Worm (Caenorhabditis elegans) whole organism, mixed stage, embryonic: ENCODE results near the gene arrd-19.

Experiments used
- M03D4.4 ChIP-seq: sonication (generic microtip); optimal IDR thresholded peaks from 2 replicates; lab custom pipeline; 2017; ENCODE audit warnings: mild to moderate bottlenecking, missing genetic modification characterization, missing compliant biosample characterization
- blmp-1 ChIP-seq: fragments of 150-350 bp; optimal IDR thresholded peaks from 2 replicates; lab custom pipeline; 2014; ENCODE audit warnings: missing biosample characterization, missing genetic modification characterization
- ces-1 ChIP-seq: fragments of 150-350 bp; optimal IDR thresholded peaks from 2 replicates; lab custom pipeline; 2014; ENCODE audit warnings: missing biosample characterization, missing genetic modification reagents, missing genetic modification characterization
- lsy-2 ChIP-seq: fragments of 150-350 bp; optimal IDR thresholded peaks from 2 replicates; lab custom pipeline; 2014; ENCODE audit warnings: missing biosample characterization, missing genetic modification characterization
- nhr-12 ChIP-seq: fragments of 150-350 bp; optimal IDR thresholded peaks from 2 replicates; lab custom pipeline; 2014; ENCODE audit warnings: missing biosample characterization, missing genetic modification characterization
- nhr-237 ChIP-seq: fragments of 150-350 bp; optimal IDR thresholded peaks from 2 replicates; lab custom pipeline; 2014; ENCODE audit warnings: missing biosample characterization, missing genetic modification characterization
- nhr-28 ChIP-seq: fragments of 150-350 bp; optimal IDR thresholded peaks from 2 replicates; lab custom pipeline; 2014; ENCODE audit warnings: missing biosample characterization, missing genetic modification characterization
- nhr-76 ChIP-seq: sonication (generic microtip); optimal IDR thresholded peaks from 2 replicates; lab custom pipeline; 2017; ENCODE audit warnings: missing biosample characterization, missing genetic modification characterization
- pha-4 ChIP-seq: fragments of 150-350 bp; optimal IDR thresholded peaks from 2 replicates; lab custom pipeline; 2018; ENCODE audit warnings: missing biosample characterization, missing genetic modification reagents, missing genetic modification characterization
- sptf-1 ChIP-seq: sonication (generic microtip); optimal IDR thresholded peaks from 2 replicates; lab custom pipeline; 2017; ENCODE audit warnings: mild to moderate bottlenecking, missing genetic modification characterization, moderate library complexity, missing compliant biosample characterization
- unc-39 ChIP-seq: fragments of 150-350 bp; optimal IDR thresholded peaks from 2 replicates; lab custom pipeline; 2014; ENCODE audit warnings: missing biosample characterization, missing genetic modification characterization
- ztf-11 ChIP-seq: fragments of 150-350 bp; optimal IDR thresholded peaks from 2 replicates; lab custom pipeline; 2014; ENCODE audit warnings: missing biosample characterization, missing genetic modification characterization

DNA sequence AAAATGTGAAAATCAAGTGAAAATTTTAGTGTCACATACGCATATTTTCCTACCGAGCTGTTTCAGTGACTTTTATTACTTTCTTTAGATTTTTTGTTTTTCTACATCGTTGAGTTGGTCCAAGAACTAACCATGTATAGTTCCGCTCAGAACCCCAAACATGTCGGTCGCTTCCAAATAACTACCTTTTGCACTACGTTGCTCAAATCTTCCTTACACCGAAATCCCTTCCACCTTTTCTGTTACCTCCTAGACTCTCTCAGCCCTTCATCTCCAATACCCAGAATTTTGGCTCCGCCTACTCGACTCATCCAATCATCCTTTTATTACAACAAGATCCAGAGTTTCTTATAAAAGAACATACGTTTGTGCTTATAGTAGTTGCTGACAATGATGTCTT is 30.7 kb downstream of the arrd-19 start, which contains the start of gene F35F10.5:
- TF ChIP-seq pha-4 (tag; lab: Kevin White, UChicago), result no peak
- TF ChIP-seq nhr-28 (tag; lab: Kevin White, UChicago), result no peak
- TF ChIP-seq blmp-1, result no peak
- no peak for TF ChIP-seq unc-39 (tag; lab: Kevin White, UChicago)
- no peak for TF ChIP-seq sptf-1 (tag; lab: Kevin White, UChicago)
- no peak for TF ChIP-seq ces-1 (GFP tag; lab: Kevin White, UChicago)
- no peak for TF ChIP-seq nhr-237
- no peak for TF ChIP-seq nhr-12
- TF ChIP-seq ztf-11 (tag; lab: Kevin White, UChicago), result no peak
- no peak for TF ChIP-seq lsy-2 (tag; lab: Kevin White, UChicago)
- no peak for TF ChIP-seq M03D4.4
- TF ChIP-seq nhr-76 (tag; lab: Kevin White, UChicago), result no peak
